Worm (Caenorhabditis elegans) whole organism, L4 larva: ENCODE measurements around the gene H17B01.5.
"Not testable (repeated sequence)": the region's sequence is repeated elsewhere in the genome, so short reads cannot be mapped to it uniquely, and the experiment has no call there.

Source experiments
- D1046.2 ChIP-seq: fragments of 200-800 bp; sonication (Bioruptor generic); IDR thresholded peaks from 2 replicates; pipeline ENCODE4 v1.3.6; 2022; ENCODE audit warnings: missing genetic modification characterization, missing compliant biosample characterization
- F26F4.8 ChIP-seq: fragments of 200-800 bp; sonication (Bioruptor generic); conservative IDR thresholded peaks from 2 replicates; pipeline ENCODE4 v1.3.6; 2022; ENCODE audit warnings: missing genetic modification characterization, missing compliant biosample characterization
- F44E2.7 ChIP-seq: fragments of 200-800 bp; sonication (Bioruptor generic); IDR thresholded peaks from 2 replicates; pipeline ENCODE4 v2.1.2; 2022; ENCODE audit warnings: missing genetic modification characterization, missing compliant biosample characterization
- Y105C5A.15 ChIP-seq: fragments of 200-800 bp; sonication (Bioruptor generic); IDR thresholded peaks from 2 replicates; pipeline ENCODE4 v1.3.6; 2022; ENCODE audit warnings: missing genetic modification characterization, missing compliant biosample characterization
- Y48G9A.11 ChIP-seq: fragments of 200-800 bp; sonication (Bioruptor generic); IDR thresholded peaks from 2 replicates; pipeline ENCODE4 v1.3.6; 2022; ENCODE audit warnings: missing genetic modification reagents, missing genetic modification characterization, missing compliant biosample characterization
- Y75B8A.6 ChIP-seq: fragments of 200-800 bp; sonication (Bioruptor generic); IDR thresholded peaks from 2 replicates; pipeline ENCODE4 v1.3.6; 2022; ENCODE audit warnings: missing genetic modification reagents, missing genetic modification characterization, missing compliant biosample characterization
- aha-1 ChIP-seq: fragments of 150-350 bp; peaks from one replicate; lab custom pipeline; 2014; ENCODE audit warnings: missing biosample characterization, missing genetic modification characterization
- ceh-44 ChIP-seq: fragments of 200-800 bp; sonication (Bioruptor generic); IDR thresholded peaks from 2 replicates; pipeline ENCODE4 v1.3.6; 2022; ENCODE audit warnings: missing genetic modification reagents, missing genetic modification characterization, missing compliant biosample characterization
- dmd-8 ChIP-seq: fragments of 200-800 bp; sonication (Bioruptor generic); IDR thresholded peaks from 2 replicates; pipeline ENCODE4 v1.3.6; 2022; ENCODE audit warnings: missing genetic modification characterization, missing compliant biosample characterization
- egl-43 ChIP-seq: fragments of 200-800 bp; sonication (Bioruptor generic); IDR thresholded peaks from 2 replicates; pipeline ENCODE4 v1.3.6; 2022; ENCODE audit warnings: missing genetic modification reagents, missing genetic modification characterization, missing compliant biosample characterization
- hmg-1.1 ChIP-seq: fragments of 200-800 bp; sonication (Bioruptor generic); IDR thresholded peaks from 2 replicates; pipeline ENCODE4 v1.3.6; 2022; ENCODE audit warnings: missing genetic modification reagents, missing genetic modification characterization, missing compliant biosample characterization
- madf-5 ChIP-seq, 2 experiments: fragments of 200-800 bp; sonication (Bioruptor generic); IDR thresholded peaks; 2 replicates each; pipeline ENCODE4 v1.3.6; 2022; ENCODE audit warnings: missing compliant biosample characterization in 2 of 2, missing genetic modification characterization in 2 of 2
- madf-9 ChIP-seq: fragments of 200-800 bp; sonication (Bioruptor generic); conservative IDR thresholded peaks from 2 replicates; pipeline ENCODE4 v1.3.6; 2022; ENCODE audit warnings: missing genetic modification reagents, missing genetic modification characterization, missing compliant biosample characterization
- mep-1 ChIP-seq: fragments of 150-350 bp; sonication (generic microtip); optimal IDR thresholded peaks from 3 replicates; lab custom pipeline; 2014; ENCODE audit warnings: missing biosample characterization, missing genetic modification characterization
- mxl-2 ChIP-seq: fragments of 200-800 bp; sonication (Bioruptor generic); conservative IDR thresholded peaks from 2 replicates; pipeline ENCODE4 v1.3.6; 2022; ENCODE audit warnings: missing genetic modification reagents, missing genetic modification characterization, missing compliant biosample characterization
- nhr-10 ChIP-seq: fragments of 150-350 bp; optimal IDR thresholded peaks from 2 replicates; lab custom pipeline; 2014; ENCODE audit warnings: missing biosample characterization, missing genetic modification characterization
- nhr-42 ChIP-seq: fragments of 200-800 bp; sonication (Bioruptor generic); IDR thresholded peaks from 2 replicates; pipeline ENCODE4 v1.3.6; 2022; ENCODE audit warnings: missing genetic modification characterization, missing compliant biosample characterization
- php-3 ChIP-seq: fragments of 200-800 bp; sonication (Bioruptor generic); IDR thresholded peaks from 2 replicates; pipeline ENCODE4 v1.3.6; 2022; ENCODE audit warnings: missing genetic modification reagents, missing genetic modification characterization, missing compliant biosample characterization
- saeg-2 ChIP-seq: fragments of 200-800 bp; sonication (Bioruptor generic); IDR thresholded peaks from 2 replicates; pipeline ENCODE4 v1.3.6; 2022; ENCODE audit warnings: missing genetic modification reagents, missing genetic modification characterization, missing compliant biosample characterization
- set-16 ChIP-seq: fragments of 200-800 bp; sonication (Bioruptor generic); IDR thresholded peaks from 2 replicates; pipeline ENCODE4 v1.3.6; 2022; ENCODE audit warnings: missing genetic modification reagents, missing genetic modification characterization, missing compliant biosample characterization
- snpc-1.2 ChIP-seq: fragments of 200-800 bp; sonication (Bioruptor generic); IDR thresholded peaks from 2 replicates; pipeline ENCODE4 v1.3.6; 2022; ENCODE audit warnings: missing genetic modification reagents, missing genetic modification characterization, missing compliant biosample characterization
- tag-97 ChIP-seq: fragments of 200-800 bp; sonication (Bioruptor generic); IDR thresholded peaks from 2 replicates; pipeline ENCODE4 v1.3.6; 2022; ENCODE audit warnings: missing genetic modification characterization, missing compliant biosample characterization
- unc-62 ChIP-seq, 3 experiments: fragments of 150-350 bp in 1 of 3; sonication (generic microtip); optimal IDR thresholded peaks in 2 of 3; peaks in 1 of 3; 1 replicate in 1 of 3; 2 replicates in 2 of 3; lab custom pipeline; 2014 to 2017; ENCODE audit warnings: missing biosample characterization in 3 of 3, missing genetic modification characterization in 3 of 3, missing genetic modification reagents in 3 of 3, missing genotype in 1 of 3
- vab-7 ChIP-seq: fragments of 200-800 bp; sonication (Bioruptor generic); IDR thresholded peaks from 2 replicates; pipeline ENCODE4 v1.3.6; 2022; ENCODE audit warnings: missing genetic modification reagents, missing genetic modification characterization, missing compliant biosample characterization
- zfp-3 ChIP-seq: fragments of 200-800 bp; sonication (Bioruptor generic); conservative IDR thresholded peaks from 2 replicates; pipeline ENCODE4 v1.3.6; 2022; ENCODE audit warnings: missing genetic modification reagents, missing genetic modification characterization, missing compliant biosample characterization

H17B01.5 gene

DNA sequence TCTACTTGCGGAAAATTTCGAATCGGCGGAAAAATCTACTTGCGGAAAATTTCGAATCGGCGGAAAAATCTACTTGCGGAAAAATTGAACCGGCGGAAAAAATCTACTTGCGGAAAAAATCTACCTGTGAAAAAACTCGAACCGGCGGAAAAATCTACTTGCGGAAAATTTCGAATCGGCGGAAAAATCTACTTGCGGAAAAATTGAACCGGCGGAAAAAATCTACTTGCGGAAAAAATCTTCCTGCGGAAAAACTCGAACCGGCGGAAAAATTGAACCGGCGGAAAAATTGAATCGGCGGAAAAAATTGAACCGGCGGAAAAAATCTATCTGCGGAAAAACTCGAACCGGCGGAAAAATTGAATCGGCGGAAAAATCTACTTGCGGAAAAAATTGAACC, 15.6 kb downstream of the H17B01.5 start:
- 0 out of 2 replicates have a peak, but pooled peaks have one; percentile 61 for TF ChIP-seq snpc-1.2 (GFP tag; lab: Robert Waterston, UW)
- 0 out of 2 replicates have a peak, but pooled peaks have one; percentile 55 for TF ChIP-seq F44E2.7
- TF ChIP-seq egl-43 (GFP tag; lab: Robert Waterston, UW) = peak; percentile 80; the same call in 1 of the 2 replicates
- TF ChIP-seq nhr-42 (GFP tag; lab: Robert Waterston, UW) = peak; percentile 66; the same call in 1 of the 2 replicates
- TF ChIP-seq D1046.2 = peak; percentile 91
- peak; percentile 37; the same call in 1 of the 2 replicates for TF ChIP-seq set-16 (GFP tag; lab: Robert Waterston, UW)
- peak in 1 of 2 experiments; percentile 94; a peak in 2 of 4 replicates for TF ChIP-seq madf-5 (GFP tag; IDR thresholded peaks at IDR 0.05; lab: Robert Waterston, UW)
- TF ChIP-seq tag-97 (GFP tag; lab: Robert Waterston, UW) = 0 out of 2 replicates have a peak, but pooled peaks have one; percentile 66
- 0 out of 2 replicates have a peak, but pooled peaks have one; percentile 42 for TF ChIP-seq php-3 (GFP tag; lab: Robert Waterston, UW)
- 0 out of 2 replicates have a peak, but pooled peaks have one; percentile 56 for TF ChIP-seq F26F4.8 (GFP tag; lab: Robert Waterston, UW)
- 0 out of 2 replicates have a peak, but pooled peaks have one; percentile 18 for TF ChIP-seq Y48G9A.11 (GFP tag; lab: Robert Waterston, UW)
- TF ChIP-seq dmd-8 = peak; percentile 60; the same call in 1 of the 2 replicates
- 0 out of 2 replicates have a peak, but pooled peaks have one; percentile 14 for TF ChIP-seq Y105C5A.15

- TF ChIP-seq F44E2.7 (0 out of 2 replicates have a peak, but pooled peaks have one; percentile 52), nhr-42 (GFP tag; lab: Robert Waterston, UW) (0 out of 2 replicates have a peak, but pooled peaks have one; percentile 40), F26F4.8 (GFP tag; lab: Robert Waterston, UW) (0 out of 2 replicates have a peak, but pooled peaks have one; percentile 54), ceh-44 (GFP tag; lab: Robert Waterston, UW) (0 out of 2 replicates have a peak, but pooled peaks have one; percentile 8)
Observed at ce11 chrII:1453209-1453608, 20.2 kb downstream of the H17B01.5 start.

DNA sequence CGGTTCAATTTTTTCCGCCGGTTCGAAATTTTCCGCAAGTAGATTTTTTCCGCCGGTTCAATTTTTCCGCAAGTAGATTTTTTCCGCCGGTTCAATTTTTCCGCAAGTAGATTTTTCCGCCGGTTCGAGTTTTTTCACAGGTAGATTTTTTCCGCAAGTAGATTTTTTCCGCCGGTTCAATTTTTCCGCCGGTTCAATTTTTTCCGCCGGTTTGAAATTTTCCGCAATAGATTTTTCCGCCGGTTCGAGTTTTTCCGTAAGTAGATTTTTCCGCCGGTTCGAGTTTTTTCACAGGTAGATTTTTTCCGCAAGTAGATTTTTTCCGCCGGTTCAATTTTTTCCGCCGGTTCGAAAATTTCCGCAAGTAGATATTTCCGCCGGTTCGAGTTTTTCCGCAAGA, 21.4 kb downstream of the H17B01.5 start:
- TF ChIP-seq madf-9 (peak; percentile 45; the same call in 1 of the 2 replicates), zfp-3 (GFP tag; lab: Robert Waterston, UW) (0 out of 2 replicates have a peak, but pooled peaks have one; percentile 44), ceh-44 (GFP tag; lab: Robert Waterston, UW) (0 out of 2 replicates have a peak, but pooled peaks have one; percentile 20), F26F4.8 (GFP tag; lab: Robert Waterston, UW) (peak; percentile 77), Y75B8A.6 (GFP tag; lab: Robert Waterston, UW) (0 out of 2 replicates have a peak, but pooled peaks have one; percentile 73), tag-97 (GFP tag; lab: Robert Waterston, UW) (peak; percentile 68; the same call in 1 of the 2 replicates), saeg-2 (GFP tag; lab: Robert Waterston, UW) (0 out of 2 replicates have a peak, but pooled peaks have one; percentile 63), hmg-1.1 (GFP tag; lab: Robert Waterston, UW) (0 out of 2 replicates have a peak, but pooled peaks have one; percentile 18), Y48G9A.11 (GFP tag; lab: Robert Waterston, UW) (peak; percentile 34; the same call in 1 of the 2 replicates), Y105C5A.15 (0 out of 2 replicates have a peak, but pooled peaks have one; percentile 44), php-3 (GFP tag; lab: Robert Waterston, UW) (peak; percentile 49; the same call in 1 of the 2 replicates), egl-43 (GFP tag; lab: Robert Waterston, UW) (0 out of 2 replicates have a peak, but pooled peaks have one; percentile 52), dmd-8 (peak; percentile 55; the same call in 1 of the 2 replicates), mxl-2 (GFP tag; lab: Robert Waterston, UW) (0 out of 2 replicates have a peak, but pooled peaks have one; percentile 24), vab-7 (GFP tag; lab: Robert Waterston, UW) (0 out of 2 replicates have a peak, but pooled peaks have one; percentile 50)

DNA sequence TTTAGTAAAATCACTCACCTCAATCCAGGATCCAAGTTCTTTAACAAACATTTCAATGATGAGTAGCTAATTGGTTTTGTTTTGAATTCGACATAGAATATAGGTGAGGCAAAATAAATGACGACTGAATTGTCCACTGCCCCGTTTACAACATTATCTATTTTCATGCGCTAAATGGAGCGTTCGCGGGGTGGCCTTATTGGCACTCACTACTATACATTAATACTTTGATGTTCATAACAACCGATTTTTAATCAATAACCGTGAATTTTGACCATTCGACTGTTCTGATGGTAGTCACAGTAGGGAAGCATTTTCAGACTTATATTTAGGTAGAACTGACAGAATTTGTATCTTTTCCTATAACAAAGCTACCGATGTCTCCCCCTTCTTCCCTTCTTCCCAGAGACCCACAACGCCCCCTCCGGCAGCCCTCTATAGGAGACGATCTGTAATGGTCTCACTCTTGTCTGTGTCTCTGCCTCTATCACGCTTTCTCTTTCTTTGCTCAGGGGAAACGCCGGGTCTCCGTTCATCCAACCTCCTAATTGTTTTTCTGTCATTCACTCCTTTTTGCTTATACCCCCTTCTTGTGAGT, 26.6 kb downstream of the H17B01.5 start, which contains the start of gene Y51H7C.12:
Y51H7C.12 (minus strand) TSS at position 51 of the 598 bp plus-strand sequence.
- peak in 1 of 2 experiments; percentile 84 for TF ChIP-seq unc-62 (GFP tag; optimal IDR thresholded peaks at IDR 0.05 in 1 of 2; lab: Kevin White, UChicago)
- not testable (repeated sequence) for TF ChIP-seq unc-62 (tag; optimal IDR thresholded peaks at IDR 0.05; lab: Kevin White, UChicago)

ce11 chrII:1444911-1445310, 28.5 kb downstream of the H17B01.5 start, which contains the start of gene scl-17:
scl-17 (plus strand) TSS chrII:1445211.
- TF ChIP-seq mep-1 = no peak
- no peak for TF ChIP-seq php-3 (GFP tag; lab: Robert Waterston, UW)

DNA sequence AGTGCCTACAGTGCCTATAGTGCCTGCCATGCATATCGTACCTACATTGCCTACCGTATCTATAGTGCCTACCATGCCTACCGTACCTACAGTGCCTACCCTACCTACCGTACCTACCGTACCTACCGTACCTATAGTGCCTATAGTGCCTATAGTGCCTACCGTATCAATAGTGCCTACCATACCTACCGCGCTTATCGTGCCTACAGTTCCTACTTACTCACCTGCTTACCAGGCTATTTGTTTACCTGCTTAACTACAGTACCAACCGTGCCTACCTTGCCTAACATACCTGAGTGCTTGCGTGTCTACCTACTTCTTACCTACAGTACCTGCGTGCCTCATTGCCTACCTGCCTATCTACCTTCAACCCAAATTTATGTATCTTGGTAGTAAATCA, 31.9 kb downstream of the H17B01.5 start:
- TF ChIP-seq aha-1 (peak; percentile 52), unc-62 (GFP tag; optimal IDR thresholded peaks at IDR 0.05 in 1 of 2; lab: Kevin White, UChicago) (peak in 1 of 2 experiments; percentile 78), unc-62 (tag; optimal IDR thresholded peaks at IDR 0.05; lab: Kevin White, UChicago) (no peak), nhr-10 (tag; lab: Kevin White, UChicago) (no peak)
